Fruit fly (Drosophila melanogaster) S2 (cell line): ENCODE measurements around the gene CG7369.
"Not testable (repeated sequence)": the region's sequence is repeated elsewhere in the genome, so short reads cannot be mapped to it uniquely, and the experiment has no call there.

Experiments
- CG8478 ChIP-seq: fragments of >200 bp; optimal IDR thresholded peaks from 2 replicates; lab custom pipeline; 2018
- CTCF ChIP-seq, 2 experiments: fragments of >200 bp; optimal IDR thresholded peaks; 2 replicates each; lab custom pipeline; 2018

CG7369 gene

DNA sequence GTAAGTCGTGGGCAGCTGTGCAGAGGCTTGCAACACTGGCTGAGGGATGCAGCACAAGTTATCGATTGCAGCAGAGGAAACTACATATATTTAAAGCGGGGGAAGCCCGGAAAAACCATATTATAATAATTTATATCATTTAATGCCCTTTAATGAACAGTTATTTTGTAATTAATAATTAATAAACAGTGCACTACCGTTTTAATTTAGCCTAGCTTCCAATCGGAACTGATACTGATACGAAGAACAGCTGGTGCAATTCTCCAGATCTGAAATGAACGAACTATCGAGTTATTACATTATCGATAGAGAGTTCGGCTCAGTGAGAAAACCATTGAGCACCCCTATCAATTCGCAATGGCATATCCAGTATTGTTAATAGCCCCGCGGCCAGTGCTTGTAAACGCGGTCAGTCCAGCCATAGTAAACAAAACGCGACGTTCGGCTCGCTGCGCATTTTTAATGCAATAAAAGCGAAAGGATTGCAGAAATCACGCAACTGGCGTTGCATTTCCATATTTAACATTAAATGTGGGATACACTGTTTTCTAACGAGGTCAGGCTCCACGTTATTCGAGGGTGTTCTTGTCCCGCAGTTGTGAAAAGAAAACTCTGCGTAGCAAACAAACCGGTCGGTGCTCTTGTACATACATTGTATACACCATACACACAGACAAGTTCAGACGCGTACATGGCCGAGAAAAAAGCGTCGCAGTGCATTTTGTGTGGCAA lies at the start of gene CG7369:
Gene CG7369 (plus strand): TSS at position 405 of the 732 bp plus-strand sequence.
- no peak for TF ChIP-seq CTCF (optimal IDR thresholded peaks at IDR 0.05; lab: Kevin White, UChicago)
- TF ChIP-seq CG8478 (lab: Kevin White, UChicago): no peak

DNA sequence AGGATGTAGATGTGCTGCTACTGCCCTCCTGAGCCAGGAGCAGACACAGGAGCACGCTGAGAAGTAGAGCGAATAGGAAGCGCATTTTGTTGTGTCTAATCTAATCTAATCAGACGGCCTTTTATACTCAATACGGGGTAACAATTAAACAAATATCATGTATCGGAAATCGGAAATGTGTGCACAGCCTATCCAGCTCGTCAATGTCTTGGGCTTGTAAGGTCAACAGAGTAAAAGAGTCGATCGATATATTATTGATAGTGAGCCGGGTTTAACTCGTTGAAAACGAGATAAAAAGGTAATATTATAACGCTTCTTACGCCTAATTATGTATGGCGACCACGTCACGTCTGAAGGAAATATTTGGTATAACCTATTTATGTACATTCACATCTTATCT lies 49.2 kb upstream of the CG7369 start, which contains the start of gene CG14454:
Gene CG14454 (minus strand): TSS at position 101 of the 400 bp plus-strand sequence.
- not testable (repeated sequence) for TF ChIP-seq CTCF (optimal IDR thresholded peaks at IDR 0.05; lab: Kevin White, UChicago); CG8478 (lab: Kevin White, UChicago)

DNA sequence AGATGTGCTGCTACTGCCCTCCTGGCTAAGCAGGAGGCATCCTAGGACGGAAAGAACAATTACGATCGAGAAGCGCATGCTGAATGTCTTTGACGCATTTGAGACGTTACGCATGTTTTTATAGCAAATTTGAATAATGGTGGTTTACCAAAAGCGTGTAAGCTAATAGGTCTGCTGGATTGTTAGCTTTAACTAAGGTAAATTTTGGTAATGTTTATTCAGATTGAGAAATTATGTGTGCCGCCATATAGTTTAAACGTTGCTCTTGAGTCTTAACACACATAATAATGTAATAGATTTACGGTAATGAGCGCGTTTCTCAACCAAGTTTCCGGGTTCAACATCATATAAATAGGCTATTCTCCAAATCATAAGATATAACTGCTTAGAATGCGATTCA lies 47.9 kb upstream of the CG7369 start, which contains the start of the genes CG12546 and CG14453:
Gene CG12546 (minus strand): TSS at position 101 of the 400 bp plus-strand sequence.
Gene CG14453 (plus strand): TSS at position 372 of the 400 bp plus-strand sequence.
- no peak for TF ChIP-seq CG8478 (lab: Kevin White, UChicago)
- TF ChIP-seq CTCF (optimal IDR thresholded peaks at IDR 0.05; lab: Kevin White, UChicago): no peak

DNA sequence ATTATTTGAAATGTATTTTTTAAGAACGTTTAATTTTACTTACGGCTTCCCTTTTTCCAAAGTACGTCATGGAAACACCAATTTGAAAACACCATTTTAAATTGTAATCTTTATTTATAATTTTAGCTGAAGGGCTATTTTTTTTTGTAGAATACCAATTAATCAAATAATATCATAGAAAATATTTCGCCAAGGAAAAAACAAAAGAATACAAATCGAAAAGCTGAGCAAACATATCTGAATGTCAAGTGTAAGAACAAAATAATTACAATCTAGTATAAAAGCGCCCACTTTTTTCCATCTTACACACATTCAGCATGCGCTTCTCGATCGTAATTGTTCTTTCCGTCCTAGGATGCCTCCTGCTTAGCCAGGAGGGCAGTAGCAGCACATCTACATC lies 45.9 kb upstream of the CG7369 start, which contains the start of gene CG14452:
Gene CG14452 (plus strand): TSS at position 301 of the 400 bp plus-strand sequence.
- TF ChIP-seq CG8478 (lab: Kevin White, UChicago) (no peak), CTCF (optimal IDR thresholded peaks at IDR 0.05; lab: Kevin White, UChicago) (no peak)

DNA sequence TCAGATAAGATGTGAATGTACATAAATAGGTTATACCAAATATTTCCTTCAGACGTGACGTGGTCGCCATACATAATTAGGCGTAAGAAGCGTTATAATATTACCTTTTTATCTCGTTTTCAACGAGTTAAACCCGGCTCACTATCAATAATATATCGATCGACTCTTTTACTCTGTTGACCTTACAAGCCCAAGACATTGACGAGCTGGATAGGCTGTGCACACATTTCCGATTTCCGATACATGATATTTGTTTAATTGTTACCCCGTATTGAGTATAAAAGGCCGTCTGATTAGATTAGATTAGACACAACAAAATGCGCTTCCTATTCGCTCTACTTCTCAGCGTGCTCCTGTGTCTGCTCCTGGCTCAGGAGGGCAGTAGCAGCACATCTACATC lies 44.7 kb upstream of the CG7369 start, which contains the start of gene CG32453:
Gene CG32453 (plus strand): TSS at position 301 of the 400 bp plus-strand sequence.
- not testable (repeated sequence) for TF ChIP-seq CTCF (optimal IDR thresholded peaks at IDR 0.05; lab: Kevin White, UChicago); CG8478 (lab: Kevin White, UChicago)

DNA sequence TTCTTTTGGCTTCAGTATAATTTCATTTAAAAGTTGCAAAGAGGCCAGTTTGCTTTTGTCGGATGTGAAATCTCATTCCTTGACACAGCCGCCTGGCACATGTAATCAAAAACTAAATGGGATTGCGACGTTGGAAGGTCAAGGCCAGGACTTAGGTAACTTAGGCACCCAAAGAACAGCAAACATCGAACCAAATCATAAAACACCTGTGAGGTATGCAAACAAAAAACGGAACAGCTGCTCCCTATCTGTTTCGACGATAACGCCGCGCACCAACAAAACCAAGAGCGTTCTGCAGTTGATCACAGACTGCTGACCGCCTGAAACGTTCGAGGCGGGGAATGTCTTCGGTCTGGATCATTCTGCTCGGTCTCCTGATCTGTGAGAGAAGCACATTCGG lies 42.5 kb upstream of the CG7369 start, which contains the start of gene CG45116:
Gene CG45116 (plus strand): TSS at position 301 of the 400 bp plus-strand sequence.
- TF ChIP-seq CTCF (optimal IDR thresholded peaks at IDR 0.05; lab: Kevin White, UChicago): no peak
- TF ChIP-seq CG8478 (lab: Kevin White, UChicago): no peak

DNA sequence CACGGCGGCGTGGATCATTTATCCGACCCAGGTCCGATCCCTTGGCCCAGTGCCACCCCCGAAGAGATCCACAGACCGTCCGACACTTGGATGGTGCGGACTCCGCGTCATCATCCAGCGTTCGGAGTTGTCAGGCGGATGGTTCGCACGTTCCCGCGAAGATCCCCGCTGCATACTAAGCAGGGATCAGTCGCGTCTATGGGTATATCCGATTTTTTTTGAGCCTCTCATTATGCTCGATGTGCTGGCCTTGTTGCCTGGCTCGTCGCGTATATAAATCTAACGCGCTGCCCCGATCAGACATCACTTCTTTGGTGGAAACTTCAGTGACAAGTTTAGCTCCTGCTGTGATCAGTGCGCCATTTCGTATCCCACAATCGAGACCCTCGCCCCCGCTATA lies 29.7 kb upstream of the CG7369 start, which contains the start of gene CG11370:
Gene CG11370 (plus strand): TSS at position 301 of the 400 bp plus-strand sequence.
- TF ChIP-seq CG8478 (lab: Kevin White, UChicago) (no peak), CTCF (optimal IDR thresholded peaks at IDR 0.05; lab: Kevin White, UChicago) (no peak)

DNA sequence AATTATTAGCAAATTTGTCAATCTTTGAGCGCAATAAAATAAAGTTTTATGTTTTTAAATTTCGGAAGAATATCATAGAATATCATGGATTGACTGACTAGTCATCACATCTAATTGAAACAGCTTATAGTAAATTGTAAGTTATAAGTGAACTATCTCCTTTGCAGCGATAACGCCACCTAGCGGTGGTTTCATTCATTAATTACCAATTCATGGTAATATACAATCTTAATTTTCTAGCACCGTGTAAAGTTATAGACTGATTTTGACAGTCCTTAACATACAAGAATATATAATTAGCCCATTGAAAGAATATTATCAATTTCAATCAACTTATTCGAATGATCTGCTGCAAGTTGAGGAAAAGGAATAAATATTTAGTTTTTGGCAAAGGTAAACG lies 28.0 kb upstream of the CG7369 start:
- TF ChIP-seq CG8478 (lab: Kevin White, UChicago): no peak
- TF ChIP-seq CTCF (optimal IDR thresholded peaks at IDR 0.05; lab: Kevin White, UChicago): peak; percentile 70 to 82

DNA sequence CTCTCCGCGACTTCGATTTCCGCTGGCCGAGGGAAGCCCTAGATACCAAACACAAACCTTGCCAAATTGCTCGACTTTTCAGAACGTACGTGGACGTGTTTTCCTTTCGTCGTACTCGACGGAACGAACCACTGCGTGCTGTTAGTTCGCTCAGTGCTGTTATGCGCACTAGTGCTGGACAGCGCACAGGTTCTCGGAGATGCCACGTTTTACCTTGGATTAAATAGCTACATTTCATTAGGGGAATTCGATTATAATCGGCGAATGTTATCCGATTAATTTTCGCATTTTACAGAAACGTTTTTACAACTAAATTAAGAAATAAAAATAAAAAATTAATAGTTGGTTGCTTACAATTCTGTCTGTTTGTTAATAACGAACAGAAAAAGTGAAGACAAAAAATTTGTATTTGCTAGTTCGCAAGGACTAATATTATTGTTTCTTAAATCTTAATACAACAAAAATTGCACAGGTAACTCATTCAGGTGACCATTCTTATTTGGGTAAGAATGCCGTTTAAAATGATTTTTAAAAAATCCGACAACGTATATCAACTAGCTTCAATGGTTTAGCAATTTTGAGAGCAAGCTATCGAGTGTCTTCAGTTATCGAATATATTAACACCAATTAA lies 24.3 kb upstream of the CG7369 start, which contains the start of the genes ArfGAP3 and CG32452:
Gene ArfGAP3 (minus strand): TSS at position 441 of the 631 bp plus-strand sequence.
Gene CG32452 (plus strand): TSS at position 592 of the 631 bp plus-strand sequence.
- TF ChIP-seq CTCF (optimal IDR thresholded peaks at IDR 0.05; lab: Kevin White, UChicago): peak; percentile 24 to 48
- no peak for TF ChIP-seq CG8478 (lab: Kevin White, UChicago)

DNA sequence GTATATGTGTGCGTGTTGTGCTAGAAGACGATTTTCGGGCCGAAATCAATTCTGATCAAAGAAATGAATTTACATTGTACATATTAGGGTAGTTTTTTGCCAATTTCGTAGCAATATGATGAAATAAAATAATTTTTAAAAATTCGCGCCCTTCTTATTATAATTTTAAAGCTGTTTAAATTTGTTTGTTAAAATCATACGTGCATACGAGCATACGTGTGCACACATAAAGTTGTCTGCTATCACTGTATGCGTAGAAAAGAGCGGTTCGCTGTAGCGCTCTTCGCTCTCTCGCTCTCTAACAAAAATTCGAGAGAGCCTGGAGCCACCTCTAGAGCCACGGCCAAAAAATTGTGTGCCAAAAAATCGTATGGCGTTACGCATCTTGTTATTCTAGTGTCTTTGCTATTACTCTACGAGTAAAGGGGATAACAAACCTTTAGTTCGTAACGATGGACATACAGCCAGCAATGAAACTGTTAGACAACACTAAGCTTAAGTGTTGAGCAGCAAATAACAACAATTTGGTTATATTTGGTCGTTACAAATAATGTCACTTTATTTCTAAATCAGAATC lies 20.8 kb upstream of the CG7369 start, which contains the start of gene mael:
Gene mael (plus strand): TSS at position 510 of the 577 bp plus-strand sequence.
- not testable (repeated sequence) for TF ChIP-seq CTCF (optimal IDR thresholded peaks at IDR 0.05; lab: Kevin White, UChicago); CG8478 (lab: Kevin White, UChicago)

DNA sequence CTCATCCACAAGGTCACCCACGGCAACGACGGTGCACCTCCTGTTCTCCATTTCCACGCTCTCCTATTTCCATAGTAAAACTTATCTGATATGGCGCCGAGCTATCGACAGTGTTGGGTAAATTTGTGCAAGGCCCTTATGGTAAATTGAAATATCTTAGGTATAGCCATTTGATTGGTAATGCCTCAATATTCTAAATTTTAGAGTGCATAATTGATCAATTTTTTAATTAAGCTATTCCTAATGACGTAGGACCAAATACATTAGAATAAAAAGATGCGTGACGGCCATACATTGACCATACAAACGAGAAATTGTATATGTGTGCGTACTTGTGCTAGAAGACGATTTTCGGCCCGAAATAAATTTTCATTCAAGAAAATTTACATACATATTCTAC lies 19.6 kb upstream of the CG7369 start, which contains the start of gene CG14451:
Gene CG14451 (minus strand): TSS at position 101 of the 400 bp plus-strand sequence.
- TF ChIP-seq CTCF (optimal IDR thresholded peaks at IDR 0.05; lab: Kevin White, UChicago) (no peak), CG8478 (lab: Kevin White, UChicago) (no peak)

DNA sequence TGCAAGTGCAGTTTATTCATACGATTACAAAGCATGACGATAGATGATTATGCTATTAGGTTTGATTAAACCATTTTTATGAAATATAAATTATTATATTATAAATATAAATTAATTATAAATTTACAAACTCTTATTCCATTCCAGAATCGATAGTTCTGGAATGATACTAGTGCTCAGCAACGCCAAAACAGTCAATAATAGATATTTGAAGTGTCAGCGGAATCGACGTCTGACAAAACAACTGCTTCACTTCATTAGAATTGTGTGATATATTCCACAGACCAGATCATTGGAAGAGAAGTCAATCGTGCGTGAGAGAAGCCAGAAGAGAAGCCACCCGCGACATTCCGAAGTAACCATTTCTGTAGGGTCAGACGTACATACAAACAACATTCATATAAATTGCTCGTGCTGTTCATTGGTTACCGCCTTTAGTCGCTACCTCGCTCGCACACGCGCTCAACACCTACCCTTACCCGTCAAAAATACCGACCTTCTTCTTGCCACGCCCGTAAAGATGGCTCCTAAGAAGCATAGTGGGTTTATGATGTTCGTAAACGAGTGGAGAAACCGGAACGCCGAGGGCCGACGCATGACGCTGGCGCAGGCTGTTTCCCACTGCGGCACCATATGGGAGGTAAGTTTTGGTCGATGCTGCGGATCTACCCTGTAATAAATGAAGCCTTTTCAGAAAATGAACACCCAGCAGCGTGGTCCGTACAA lies 17.4 kb upstream of the CG7369 start:
- TF ChIP-seq CG8478 (lab: Kevin White, UChicago): no peak

DNA sequence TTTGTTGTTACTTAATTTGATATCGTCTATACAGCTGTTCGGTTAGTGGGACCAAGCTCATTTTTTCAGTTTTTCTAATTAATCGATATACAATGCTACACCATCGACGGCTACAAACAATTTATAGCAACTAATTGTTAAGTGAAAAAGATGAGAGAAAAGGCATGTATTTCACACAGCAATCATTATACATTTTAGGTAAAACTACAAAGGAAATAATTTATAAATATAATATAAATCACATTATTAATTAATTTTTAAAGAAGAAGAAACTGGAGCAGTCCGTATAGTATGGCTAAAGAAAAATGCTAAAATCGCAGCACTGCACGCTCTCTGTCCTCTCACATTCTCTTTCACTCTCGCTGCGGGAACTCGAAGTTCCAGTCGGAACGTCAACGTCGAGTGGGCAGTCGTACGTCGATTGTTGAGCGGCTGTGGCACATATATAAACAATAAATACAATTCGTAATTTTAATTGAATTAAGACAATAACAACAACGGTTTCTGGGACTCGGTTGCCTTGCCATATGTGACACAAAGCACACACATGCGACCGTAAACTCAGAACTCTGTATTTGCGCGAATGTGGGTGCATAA lies 13.8 kb upstream of the CG7369 start, which contains the start of the genes CG14450 and CG11367:
Gene CG14450 (minus strand): TSS at position 51 of the 597 bp plus-strand sequence.
Gene CG11367 (plus strand): TSS at position 373 of the 597 bp plus-strand sequence.
- no peak for TF ChIP-seq CTCF (optimal IDR thresholded peaks at IDR 0.05; lab: Kevin White, UChicago)
